Worm (Caenorhabditis elegans) whole organism, midembryonic: ENCODE measurements around the gene gln-1.

Experiments used
- T22C8.4 ChIP-seq: fragments of 200-800 bp; sonication (Bioruptor generic); IDR thresholded peaks from 2 replicates; pipeline ENCODE4 v1.3.6; 2022; ENCODE audit warnings: missing genetic modification characterization, missing compliant biosample characterization
- flt-1 ChIP-seq: fragments of 200-800 bp; sonication (Bioruptor generic); IDR thresholded peaks from 2 replicates; pipeline ENCODE4 v1.3.6; 2022; ENCODE audit warnings: missing genetic modification characterization, missing compliant biosample characterization
- ref-1 ChIP-seq: fragments of 200-800 bp; sonication (Bioruptor generic); conservative IDR thresholded peaks from 2 replicates; pipeline ENCODE4 v1.3.6; 2022; ENCODE audit warnings: missing genetic modification reagents, missing genetic modification characterization, missing compliant biosample characterization
- ztf-29 ChIP-seq: fragments of 200-800 bp; sonication (Bioruptor generic); IDR thresholded peaks from 2 replicates; pipeline ENCODE4 v1.3.6; 2022; ENCODE audit warnings: missing genetic modification reagents, missing genetic modification characterization, missing compliant biosample characterization

ce11 chrX:6059163-6059782, 1.2 kb downstream of the gln-1 start:
- TF ChIP-seq ref-1 (GFP tag; lab: Robert Waterston, UW) (no peak), flt-1 (no peak), T22C8.4 (GFP tag; lab: Robert Waterston, UW) (no peak), ztf-29 (GFP tag; lab: Robert Waterston, UW) (no peak)
